Fruit fly (Drosophila melanogaster) whole organism, embryonic: Measurements from ENCODE around the gene DAAM.

ENCODE experiments used
- CG10267 ChIP-seq: fragments of 200-800 bp; sonication (Bioruptor generic); optimal IDR thresholded peaks from 2 replicates; lab custom pipeline; 2018; ENCODE audit warnings: missing biosample characterization, mild to moderate bottlenecking, missing genetic modification characterization, moderate library complexity
- CG10543 ChIP-seq: fragments of 200-800 bp; sonication (Bioruptor generic); optimal IDR thresholded peaks from 3 replicates; lab custom pipeline; 2017; ENCODE audit warnings: missing biosample characterization, mild to moderate bottlenecking, missing genetic modification characterization, moderate library complexity
- CG10654 ChIP-seq: fragments of 200-800 bp; sonication (Bioruptor generic); optimal IDR thresholded peaks from 2 replicates; lab custom pipeline; 2016; ENCODE audit warnings: missing biosample characterization, missing genetic modification characterization
- CG11085 ChIP-seq: fragments of 200-800 bp; sonication (Bioruptor generic); IDR thresholded peaks from 2 replicates; pipeline ENCODE4 v1.3.6; 2022; ENCODE audit warnings: missing biosample characterization, missing genetic modification characterization
- CG11560 ChIP-seq: fragments of 200-800 bp; sonication (Bioruptor generic); IDR thresholded peaks from 3 replicates; pipeline ENCODE4 v1.3.6; 2022; ENCODE audit warnings: missing biosample characterization, missing genetic modification characterization
- CG12104 ChIP-seq: fragments of 200-800 bp; sonication (Bioruptor generic); optimal IDR thresholded peaks from 3 replicates; lab custom pipeline; 2016; ENCODE audit warnings: missing biosample characterization, missing genetic modification characterization
- CG12769 ChIP-seq: fragments of 200-800 bp; sonication (Bioruptor generic); optimal IDR thresholded peaks from 2 replicates; lab custom pipeline; 2019; ENCODE audit warnings: missing biosample characterization, mild to moderate bottlenecking, missing genetic modification characterization, moderate library complexity
- CG13894 ChIP-seq: fragments of 200-800 bp; sonication (Bioruptor generic); optimal IDR thresholded peaks from 3 replicates; lab custom pipeline; 2018; ENCODE audit warnings: missing biosample characterization, mild to moderate bottlenecking, missing genetic modification characterization, moderate library complexity
- CG16779 ChIP-seq: fragments of 200-800 bp; sonication (Bioruptor generic); IDR thresholded peaks from 2 replicates; pipeline ENCODE4 v1.3.6; 2022; ENCODE audit warnings: missing biosample characterization, missing genetic modification characterization
- CG17359 ChIP-seq: fragments of 200-800 bp; sonication (Bioruptor generic); optimal IDR thresholded peaks from 3 replicates; lab custom pipeline; 2018; ENCODE audit warnings: missing biosample characterization, mild to moderate bottlenecking, missing genetic modification characterization, moderate library complexity
- CG4328 ChIP-seq: fragments of 200-800 bp; sonication (Bioruptor generic); optimal IDR thresholded peaks from 3 replicates; lab custom pipeline; 2017; ENCODE audit warnings: missing biosample characterization, missing genetic modification reagents, missing genetic modification characterization
- CG43689 ChIP-seq: fragments of 200-800 bp; sonication (Bioruptor generic); IDR thresholded peaks from 2 replicates; pipeline ENCODE4 v1.3.6; 2022; ENCODE audit warnings: missing biosample characterization, missing genetic modification characterization
- CG6175 ChIP-seq: fragments of 200-800 bp; sonication (Bioruptor generic); IDR thresholded peaks from 3 replicates; pipeline ENCODE4 v1.3.6; 2022; ENCODE audit warnings: missing biosample characterization, missing genetic modification characterization
- CG6654 ChIP-seq: fragments of 200-800 bp; sonication (Bioruptor generic); optimal IDR thresholded peaks from 2 replicates; lab custom pipeline; 2017; ENCODE audit warnings: missing biosample characterization, mild to moderate bottlenecking, missing genetic modification characterization
- CG7839 ChIP-seq: fragments of 200-800 bp; sonication (Bioruptor generic); optimal IDR thresholded peaks from 3 replicates; lab custom pipeline; 2018; ENCODE audit warnings: missing biosample characterization, mild to moderate bottlenecking, missing genetic modification characterization, moderate library complexity
- CG9817 ChIP-seq: fragments of 200-800 bp; sonication (Bioruptor generic); optimal IDR thresholded peaks from 2 replicates; lab custom pipeline; 2018; ENCODE audit warnings: missing biosample characterization, mild to moderate bottlenecking, missing genetic modification characterization, moderate library complexity
- Chrac-16 ChIP-seq: fragments of 200-800 bp; sonication (Bioruptor generic); optimal IDR thresholded peaks from 3 replicates; lab custom pipeline; 2016; ENCODE audit warnings: missing biosample characterization, missing genetic modification characterization
- Deaf1 ChIP-seq: fragments of 200-800 bp; optimal IDR thresholded peaks from 3 replicates; lab custom pipeline; 2019; ENCODE audit warnings: missing biosample characterization, mild to moderate bottlenecking, missing genetic modification characterization, moderate library complexity
- ERR ChIP-seq: fragments of 200-800 bp; sonication (Bioruptor generic); optimal IDR thresholded peaks from 2 replicates; lab custom pipeline; 2016; ENCODE audit warnings: missing biosample characterization, missing genetic modification characterization
- Eip74EF ChIP-seq, 2 experiments: fragments of 200-800 bp in 1 of 2; fragments of >200 bp in 1 of 2; sonication (Bioruptor generic) in 1 of 2; optimal IDR thresholded peaks; 2 replicates each; lab custom pipeline; 2017 to 2019; ENCODE audit warnings: missing biosample characterization in 2 of 2, missing genetic modification characterization in 2 of 2, mild to moderate bottlenecking in 1 of 2, moderate library complexity in 1 of 2
- GATAe ChIP-seq: fragments of 200-800 bp; sonication (Bioruptor generic); conservative IDR thresholded peaks from 2 replicates; pipeline ENCODE4 v1.3.6; 2022; ENCODE audit warnings: missing biosample characterization, missing genetic modification characterization
- NFAT ChIP-seq: fragments of 200-800 bp; sonication (Bioruptor generic); IDR thresholded peaks from 2 replicates; pipeline ENCODE4 v1.3.6; 2022; ENCODE audit warnings: missing biosample characterization, missing genetic modification characterization
- Nf-YB ChIP-seq: fragments of 200-800 bp; sonication (Bioruptor generic); optimal IDR thresholded peaks from 3 replicates; lab custom pipeline; 2019; ENCODE audit warnings: missing biosample characterization, mild to moderate bottlenecking, missing genetic modification characterization, moderate library complexity
- Nf-YC ChIP-seq: fragments of 200-800 bp; optimal IDR thresholded peaks from 3 replicates; lab custom pipeline; 2019; ENCODE audit warnings: missing biosample characterization, mild to moderate bottlenecking, missing genetic modification characterization, moderate library complexity
- NfI ChIP-seq: fragments of 200-800 bp; sonication (Bioruptor generic); optimal IDR thresholded peaks from 3 replicates; lab custom pipeline; 2018; ENCODE audit warnings: missing biosample characterization, mild to moderate bottlenecking, missing genetic modification characterization, moderate library complexity
- Oaz ChIP-seq: fragments of 200-800 bp; sonication (Bioruptor generic); IDR thresholded peaks from 2 replicates; pipeline ENCODE4 v1.3.6; 2022; ENCODE audit warnings: missing biosample characterization, missing genetic modification characterization
- Opbp ChIP-seq: fragments of 200-800 bp; sonication (Bioruptor generic); IDR thresholded peaks from 3 replicates; pipeline ENCODE4 v1.3.6; 2022; ENCODE audit warnings: missing biosample characterization, missing genetic modification characterization; ENCODE audit not compliant: partially characterized antibody
- PHDP ChIP-seq: fragments of 200-800 bp; sonication (Bioruptor generic); optimal IDR thresholded peaks from 3 replicates; lab custom pipeline; 2018; ENCODE audit warnings: missing biosample characterization, mild to moderate bottlenecking, missing genetic modification characterization, moderate library complexity
- Ravus ChIP-seq: fragments of 200-800 bp; sonication (Bioruptor generic); IDR thresholded peaks from 2 replicates; pipeline ENCODE4 v1.3.6; 2022; ENCODE audit warnings: missing biosample characterization, missing genetic modification characterization
- bigmax ChIP-seq: fragments of 200-800 bp; sonication (Bioruptor generic); optimal IDR thresholded peaks from 2 replicates; lab custom pipeline; 2018; ENCODE audit warnings: missing biosample characterization, mild to moderate bottlenecking, missing genetic modification characterization
- br ChIP-seq: fragments of >200 bp; optimal IDR thresholded peaks from 2 replicates; lab custom pipeline; 2017
- ci ChIP-seq: fragments of 200-800 bp; sonication (Bioruptor generic); IDR thresholded peaks from 3 replicates; pipeline ENCODE4 v1.3.6; 2022; ENCODE audit warnings: missing biosample characterization, missing genetic modification characterization
- crol ChIP-seq: fragments of 200-800 bp; sonication (Bioruptor generic); IDR thresholded peaks from 2 replicates; pipeline ENCODE4 v1.3.6; 2022; ENCODE audit warnings: missing biosample characterization, missing genetic modification characterization
- cwo ChIP-seq: fragments of 200-800 bp; sonication (Bioruptor generic); optimal IDR thresholded peaks from 3 replicates; lab custom pipeline; 2017; ENCODE audit warnings: missing biosample characterization, missing genetic modification characterization, mild to moderate bottlenecking, moderate library complexity, missing genetic modification reagents
- dpn ChIP-seq, 2 experiments: fragments of 200-800 bp; sonication (Bioruptor generic); optimal IDR thresholded peaks; 3 replicates each; lab custom pipeline; 2016; ENCODE audit warnings: missing biosample characterization in 2 of 2, missing genetic modification characterization in 2 of 2
- exex ChIP-seq: fragments of 200-800 bp; sonication (Bioruptor generic); optimal IDR thresholded peaks from 4 replicates; lab custom pipeline; 2018; ENCODE audit warnings: missing biosample characterization, mild to moderate bottlenecking, missing genetic modification characterization, moderate library complexity
- ftz-f1 ChIP-seq: fragments of 200-800 bp; sonication (Bioruptor generic); optimal IDR thresholded peaks from 2 replicates; lab custom pipeline; 2016; ENCODE audit warnings: missing biosample characterization, missing genetic modification characterization
- grn ChIP-seq: fragments of 200-800 bp; sonication (Bioruptor generic); optimal IDR thresholded peaks from 3 replicates; lab custom pipeline; 2017; ENCODE audit warnings: missing biosample characterization, missing genetic modification characterization
- gsb-n ChIP-seq: fragments of 200-800 bp; sonication (Bioruptor generic); optimal IDR thresholded peaks from 3 replicates; lab custom pipeline; 2018; ENCODE audit warnings: missing biosample characterization, mild to moderate bottlenecking, missing genetic modification characterization
- kay ChIP-seq: fragments of 200-800 bp; sonication (Bioruptor generic); optimal IDR thresholded peaks from 2 replicates; lab custom pipeline; 2016; ENCODE audit warnings: missing biosample characterization, missing genetic modification characterization
- nmo ChIP-seq: fragments of 200-800 bp; sonication (Bioruptor generic); optimal IDR thresholded peaks from 2 replicates; lab custom pipeline; 2018; ENCODE audit warnings: missing biosample characterization, mild to moderate bottlenecking, missing genetic modification characterization, moderate library complexity
- row ChIP-seq: fragments of 200-800 bp; sonication (Bioruptor generic); IDR thresholded peaks from 3 replicates; pipeline ENCODE4 v1.3.6; 2022; ENCODE audit warnings: missing biosample characterization, missing genetic modification characterization
- sd ChIP-seq: fragments of 200-800 bp; sonication (Bioruptor generic); optimal IDR thresholded peaks from 3 replicates; lab custom pipeline; 2018; ENCODE audit warnings: missing biosample characterization, mild to moderate bottlenecking, missing genetic modification characterization, moderate library complexity
- slbo ChIP-seq: fragments of 200-800 bp; sonication (Bioruptor generic); IDR thresholded peaks from 2 replicates; pipeline ENCODE4 v1.3.6; 2022; ENCODE audit warnings: missing biosample characterization, missing genetic modification characterization
- sug ChIP-seq: fragments of 200-800 bp; optimal IDR thresholded peaks from 2 replicates; lab custom pipeline; 2019; ENCODE audit warnings: missing biosample characterization, mild to moderate bottlenecking, missing genetic modification characterization, moderate library complexity
- unpg ChIP-seq: fragments of 200-800 bp; sonication (Bioruptor generic); optimal IDR thresholded peaks from 3 replicates; lab custom pipeline; 2018; ENCODE audit warnings: missing biosample characterization, mild to moderate bottlenecking, missing genetic modification characterization, moderate library complexity
- vnd ChIP-seq: fragments of 200-800 bp; sonication (Bioruptor generic); IDR thresholded peaks from 3 replicates; pipeline ENCODE4 v1.3.6; 2022; ENCODE audit warnings: missing biosample characterization, missing genetic modification characterization; ENCODE audit not compliant: partially characterized antibody

The DAAM gene

DNA sequence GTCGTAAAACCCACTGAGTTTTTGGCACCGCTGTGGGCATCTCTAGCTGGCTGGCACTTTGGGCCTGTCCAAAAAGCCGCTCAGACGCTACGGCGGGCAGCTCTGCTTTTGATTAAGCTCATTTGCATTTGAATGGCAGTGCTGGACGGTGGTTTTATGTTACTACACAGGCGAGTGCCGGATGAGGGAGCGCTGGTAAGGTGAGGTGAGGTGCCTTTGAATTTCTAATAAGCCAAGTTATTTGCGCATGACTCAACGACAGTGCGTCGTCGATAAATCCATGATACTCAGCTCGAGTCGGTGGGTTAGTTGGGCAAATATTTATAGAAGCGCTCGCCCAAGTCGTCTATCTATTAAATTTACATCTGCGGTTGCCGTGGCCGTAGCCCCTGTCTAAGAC is 37.9 kb downstream of the DAAM start (continued):
- TF ChIP-seq CG13894: peak; percentile 16
- TF ChIP-seq cwo (GFP tag; lab: Kevin White, UChicago): no peak
- TF ChIP-seq kay: peak; percentile 17
- no peak for TF ChIP-seq CG12104
- 0 out of 3 replicates have a peak, but pooled peaks have one; percentile 34 for TF ChIP-seq ci (GFP tag; lab: Robert Waterston, UW)
- no peak for TF ChIP-seq Eip74EF (GFP tag; optimal IDR thresholded peaks at IDR 0.05; lab: Kevin White, UChicago)
- no peak for TF ChIP-seq CG43689 (GFP tag; lab: Robert Waterston, UW)

dm6 chrX:1282953-1283568 is 39.1 kb downstream of the DAAM start:
- TF ChIP-seq grn (peak; percentile 73), exex (tag; lab: Kevin White, UChicago) (peak; percentile 88), CG6654 (GFP tag; lab: Kevin White, UChicago) (no peak), GATAe (GFP tag; lab: Robert Waterston, UW) (peak; percentile 51; the same call in 1 of the 2 replicates), Nf-YB (peak; percentile 91), nmo (GFP tag; lab: Kevin White, UChicago) (no peak), Nf-YC (tag; lab: Kevin White, UChicago) (peak; percentile 90), Deaf1 (tag; lab: Kevin White, UChicago) (peak; percentile 72), NfI (no peak), CG10654 (GFP tag; lab: Kevin White, UChicago) (no peak), sug (tag; lab: Kevin White, UChicago) (peak; percentile 45)

- TF ChIP-seq kay (peak; percentile 35), sug (tag; lab: Kevin White, UChicago) (peak; percentile 27), vnd (no peak), sd (tag; lab: Kevin White, UChicago) (peak; percentile 89), CG12769 (tag; lab: Kevin White, UChicago) (no peak), row (GFP tag; lab: Robert Waterston, UW) (no peak), Opbp (GFP tag; lab: Robert Waterston, UW) (no peak), PHDP (tag; lab: Kevin White, UChicago) (no peak), slbo (GFP tag; lab: Robert Waterston, UW) (no peak), Oaz (no peak), unpg (no peak), CG16779 (GFP tag; lab: Robert Waterston, UW) (no peak), crol (GFP tag; lab: Robert Waterston, UW) (peak; percentile 92), dpn (GFP tag; optimal IDR thresholded peaks at IDR 0.05; lab: Kevin White, UChicago) (no peak), bigmax (GFP tag; lab: Kevin White, UChicago) (no peak), CG7839 (tag; lab: Kevin White, UChicago) (no peak), CG11085 (GFP tag; lab: Robert Waterston, UW) (no peak), CG11560 (tag; lab: Robert Waterston, UW) (no peak), Chrac-16 (GFP tag; lab: Kevin White, UChicago) (no peak), CG4328 (GFP tag; lab: Kevin White, UChicago) (no peak), ftz-f1 (GFP tag; lab: Kevin White, UChicago) (no peak), CG9817 (tag; lab: Kevin White, UChicago) (no peak), Ravus (GFP tag; lab: Robert Waterston, UW) (no peak), NFAT (GFP tag; lab: Robert Waterston, UW) (0 out of 2 replicates have a peak, but pooled peaks have one; percentile 25), CG6175 (no peak), gsb-n (tag; lab: Kevin White, UChicago) (no peak), CG10267 (tag; lab: Kevin White, UChicago) (no peak), CG10543 (GFP tag; lab: Kevin White, UChicago) (peak; percentile 26), ERR (peak; percentile 7), br (lab: Kevin White, UChicago) (no peak), CG17359 (tag; lab: Kevin White, UChicago) (no peak)
Measured at dm6 chrX:1282433-1282832, 39.7 kb downstream of the DAAM start.
